Fruit fly (Drosophila melanogaster): ENCODE results near the gene IP3K2.
A peak's percentile ranks its signal among the peaks of the same experiment; 100 is the strongest.

Gene IP3K2

dm6 chrX:13338113-13338512, 34.7 kb downstream of the IP3K2 start, which contains the start of gene CG15747 (continued):
- TF ChIP-seq odd (GFP tag; optimal IDR thresholded peaks at IDR 0.05) (no peak), slbo (GFP tag; IDR thresholded peaks at IDR 0.05) (peak; percentile 13; the same call in 1 of the 2 replicates), CG11560 (tag; IDR thresholded peaks at IDR 0.05) (peak; percentile 77), corto (GFP tag; optimal IDR thresholded peaks at IDR 0.05) (no peak), Spps (tag; optimal IDR thresholded peaks at IDR 0.05) (no peak), Doc2 (GFP tag; IDR thresholded peaks at IDR 0.05) (no peak), CG14014 (GFP tag; IDR thresholded peaks at IDR 0.05) (no peak), Myb (GFP tag; optimal IDR thresholded peaks at IDR 0.05) (peak; percentile 53), Dref (GFP tag; IDR thresholded peaks at IDR 0.05) (peak; percentile 77), unc-4 (GFP tag; IDR thresholded peaks at IDR 0.05; ENCODE audit: partially characterized antibody) (peak; percentile 28; the same call in 1 of the 2 replicates), bigmax (GFP tag; optimal IDR thresholded peaks at IDR 0.05) (no peak), Ssrp (tag; optimal IDR thresholded peaks at IDR 0.05) (no peak), CG13775 (GFP tag; optimal IDR thresholded peaks at IDR 0.05) (no peak), HLH4C (GFP tag; IDR thresholded peaks at IDR 0.05; ENCODE audit: partially characterized antibody) (0 out of 3 replicates have a peak, but pooled peaks have one; percentile 15), pita (GFP tag; optimal IDR thresholded peaks at IDR 0.05) (peak; percentile 3), CG11085 (GFP tag; IDR thresholded peaks at IDR 0.05) (no peak), Sry-δ (GFP tag; optimal IDR thresholded peaks at IDR 0.05) (peak; percentile 0), E2f1 (GFP tag; IDR thresholded peaks at IDR 0.05) (no peak), CG3995 (GFP tag; optimal IDR thresholded peaks at IDR 0.05) (peak; percentile 8), CG10431 (GFP tag; optimal IDR thresholded peaks at IDR 0.05) (no peak), CG8281 (tag; optimal IDR thresholded peaks at IDR 0.05) (no peak), CG4328 (GFP tag; optimal IDR thresholded peaks at IDR 0.05) (no peak), tap (tag; optimal IDR thresholded peaks at IDR 0.05) (no peak), CG16813 (GFP tag; IDR thresholded peaks at IDR 0.05; ENCODE audit: partially characterized antibody) (peak; percentile 46), CG17361 (GFP tag; IDR thresholded peaks at IDR 0.05) (peak; percentile 46; the same call in 1 of the 3 replicates), cato (GFP tag; optimal IDR thresholded peaks at IDR 0.05; ENCODE audit: borderline replicate concordance) (no peak), NC2α (GFP tag; optimal IDR thresholded peaks at IDR 0.05) (no peak), nerfin-1 (tag; optimal IDR thresholded peaks at IDR 0.05) (no peak), CG11398 (GFP tag; optimal IDR thresholded peaks at IDR 0.05) (no peak), CG3838 (GFP tag; optimal IDR thresholded peaks at IDR 0.05) (no peak), pzg (GFP tag; optimal IDR thresholded peaks at IDR 0.05) (peak; percentile 63), al (GFP tag; IDR thresholded peaks at IDR 0.05) (no peak), bbx (GFP tag; IDR thresholded peaks at IDR 0.05; ENCODE audit: partially characterized antibody) (peak; percentile 25; the same call in 1 of the 2 replicates), ato (GFP tag; IDR thresholded peaks at IDR 0.05; ENCODE audit: partially characterized antibody) (0 out of 2 replicates have a peak, but pooled peaks have one; percentile 34), btn (GFP tag; optimal IDR thresholded peaks at IDR 0.05) (no peak), inv (GFP tag; IDR thresholded peaks at IDR 0.05; ENCODE audit: partially characterized antibody) (peak; percentile 65), CG17359 (tag; optimal IDR thresholded peaks at IDR 0.05) (no peak), MTF-1 (GFP tag; optimal IDR thresholded peaks at IDR 0.05; ENCODE audit: borderline replicate concordance) (no peak), CG31441 (GFP tag; IDR thresholded peaks at IDR 0.05) (no peak), CG8089 (GFP tag; optimal IDR thresholded peaks at IDR 0.05) (no peak), Ets97D (GFP tag; optimal IDR thresholded peaks at IDR 0.05) (peak; percentile 74), CG34422 (GFP tag; IDR thresholded peaks at IDR 0.05) (0 out of 3 replicates have a peak, but pooled peaks have one; percentile 32), CG2129 (GFP tag; IDR thresholded peaks at IDR 0.05; ENCODE audit: partially characterized antibody) (peak; percentile 29; the same call in 1 of the 2 replicates), wdn (GFP tag; IDR thresholded peaks at IDR 0.05) (no peak), H15 (GFP tag; IDR thresholded peaks at IDR 0.05) (no peak), CG1603 (tag; optimal IDR thresholded peaks at IDR 0.05) (peak; percentile 69), Mes4 (GFP tag; optimal IDR thresholded peaks at IDR 0.05) (no peak)

Data from whole organism, embryonic.